Worm (Caenorhabditis elegans): ENCODE measurements around the gene Y48A6B.9.

Gene Y48A6B.9

DNA sequence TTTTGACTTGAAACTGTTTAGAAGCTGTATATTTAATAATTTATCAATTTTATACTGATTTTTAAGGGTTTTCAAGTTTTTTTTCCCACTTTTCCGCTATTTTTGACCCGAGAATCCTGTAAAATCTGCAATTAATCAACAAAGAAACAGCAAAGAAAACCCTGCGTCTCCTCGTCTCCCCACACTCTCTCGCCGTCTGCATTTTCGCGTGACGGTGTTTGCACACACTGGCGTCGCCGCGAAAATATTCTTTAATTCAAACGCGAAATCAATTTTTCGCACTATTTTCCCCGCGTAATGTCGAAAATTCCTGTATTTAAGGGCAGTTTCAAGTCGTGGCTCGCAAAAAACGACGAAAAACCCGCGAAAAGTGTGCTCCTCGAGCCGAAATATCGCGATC is 30.3 kb downstream of the Y48A6B.9 start, which contains the start of gene rsa-2 (continued):
- TF ChIP-seq ceh-62 (tag; optimal IDR thresholded peaks at IDR 0.05): no peak
- no peak for TF ChIP-seq nhr-28 (tag; optimal IDR thresholded peaks at IDR 0.05)
- 0 out of 2 replicates have a peak, but pooled peaks have one; percentile 18 for TF ChIP-seq Y105C5A.15 (GFP tag; IDR thresholded peaks at IDR 0.05)
- peak; percentile 15 for TF ChIP-seq hlh-11 (tag; optimal IDR thresholded peaks at IDR 0.05)
- no peak for TF ChIP-seq aly-2 (tag; optimal IDR thresholded peaks at IDR 0.05)
- TF ChIP-seq T26A8.4 (GFP tag; IDR thresholded peaks at IDR 0.05): peak; percentile 42; the same call in 1 of the 2 replicates
- no peak for TF ChIP-seq daf-19 (GFP tag; conservative IDR thresholded peaks at IDR 0.05)
- TF ChIP-seq daf-12 (tag; optimal IDR thresholded peaks at IDR 0.05): no peak
- TF ChIP-seq zfp-3 (GFP tag; conservative IDR thresholded peaks at IDR 0.05): 0 out of 2 replicates have a peak, but pooled peaks have one; percentile 52
- peak; percentile 17 for TF ChIP-seq mep-1 (tag; optimal IDR thresholded peaks at IDR 0.05)
- peak; percentile 32 for TF ChIP-seq duxl-1 (tag; optimal IDR thresholded peaks at IDR 0.05; ENCODE audit: poor library complexity)
- no peak for TF ChIP-seq tag-97 (GFP tag; IDR thresholded peaks at IDR 0.05)
- TF ChIP-seq unc-130 (GFP tag; optimal IDR thresholded peaks at IDR 0.05): peak; percentile 22
- TF ChIP-seq snpc-1.2 (GFP tag; IDR thresholded peaks at IDR 0.05): no peak
- TF ChIP-seq ctbp-1 (GFP tag; IDR thresholded peaks at IDR 0.05): peak; percentile 12; the same call in 1 of the 2 replicates
- peak; percentile 35 for TF ChIP-seq pha-4 (GFP tag; IDR thresholded peaks at IDR 0.05)
- no peak for TF ChIP-seq pha-4 (tag; optimal IDR thresholded peaks at IDR 0.05)
- no peak for TF ChIP-seq Y75B8A.6 (GFP tag; IDR thresholded peaks at IDR 0.05)

DNA sequence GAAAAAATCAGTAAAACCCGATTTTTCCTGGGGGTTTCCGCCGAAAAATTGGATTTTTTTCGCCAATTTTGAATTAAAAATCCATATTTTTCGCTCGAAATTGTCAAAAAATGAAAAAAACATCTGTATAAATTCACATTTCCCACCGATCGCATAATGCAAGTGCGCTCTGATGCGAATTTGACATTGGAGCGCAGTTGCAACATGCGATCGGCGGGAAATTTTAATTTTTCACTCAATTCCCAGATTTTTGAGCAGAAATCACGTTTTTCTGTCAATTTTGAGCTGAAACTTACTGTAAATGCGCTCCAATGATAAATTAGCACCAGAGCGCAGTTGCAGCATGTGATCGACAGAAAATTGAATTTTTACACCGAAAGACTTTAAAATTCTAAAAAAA is 31.6 kb downstream of the Y48A6B.9 start:
- TF ChIP-seq lin-13 (GFP tag; optimal IDR thresholded peaks at IDR 0.05) (no peak), F49E8.2 (tag; optimal IDR thresholded peaks at IDR 0.05; ENCODE audit: borderline replicate concordance) (peak; percentile 3), lin-38 (GFP tag; IDR thresholded peaks at IDR 0.05) (peak; percentile 78), lim-7 (GFP tag; IDR thresholded peaks at IDR 0.05) (no peak), spr-3 (GFP tag; optimal IDR thresholded peaks at IDR 0.05) (no peak)

DNA sequence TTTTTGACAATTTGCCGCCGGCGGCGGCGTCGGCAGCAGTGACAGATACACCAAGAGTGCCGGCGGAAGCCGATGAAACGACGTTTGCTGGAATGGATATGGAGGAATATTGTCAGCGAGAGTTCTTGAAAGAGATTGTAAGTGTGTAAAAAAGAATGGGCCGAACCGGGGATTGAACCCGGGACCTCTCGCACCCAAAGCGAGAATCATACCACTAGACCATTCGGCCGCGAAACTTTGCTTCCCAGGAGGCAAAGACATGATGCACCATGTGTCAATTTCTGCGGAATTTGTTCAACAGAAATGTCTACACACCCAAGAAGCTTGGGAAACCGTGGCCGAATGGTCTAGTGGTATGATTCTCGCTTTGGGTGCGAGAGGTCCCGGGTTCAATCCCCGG is 33.7 kb downstream of the Y48A6B.9 start:
- TF ChIP-seq nhr-76 (tag; optimal IDR thresholded peaks at IDR 0.05) (no peak), tra-1 (GFP tag; IDR thresholded peaks at IDR 0.05) (peak; percentile 88), lir-3 (tag; optimal IDR thresholded peaks at IDR 0.05) (peak; percentile 32), nhr-6 (tag; optimal IDR thresholded peaks at IDR 0.05) (peak; percentile 37), daf-12 (tag; optimal IDR thresholded peaks at IDR 0.05) (no peak), nhr-48 (tag; optimal IDR thresholded peaks at IDR 0.05) (peak; percentile 61), pha-4 (GFP tag; IDR thresholded peaks at IDR 0.05) (peak; percentile 95), pha-4 (tag; optimal IDR thresholded peaks at IDR 0.05) (no peak), egl-27 (tag; optimal IDR thresholded peaks at IDR 0.05) (no peak), Y48G9A.11 (GFP tag; IDR thresholded peaks at IDR 0.05) (no peak; the same call in 1 of the 2 replicates), ztf-11 (tag; optimal IDR thresholded peaks at IDR 0.05) (no peak), snpc-1.2 (GFP tag; IDR thresholded peaks at IDR 0.05) (peak; percentile 86), nhr-10 (tag; optimal IDR thresholded peaks at IDR 0.05) (no peak), vab-7 (GFP tag; IDR thresholded peaks at IDR 0.05) (peak; percentile 91), ceh-20 (GFP tag; IDR thresholded peaks at IDR 0.05) (peak; percentile 93), R02D3.7 (tag; optimal IDR thresholded peaks at IDR 0.05) (no peak), fkh-10 (GFP tag; optimal IDR thresholded peaks at IDR 0.05) (peak; percentile 74), hlh-11 (tag; optimal IDR thresholded peaks at IDR 0.05) (peak; percentile 67), unc-62 (GFP tag; optimal IDR thresholded peaks at IDR 0.05 in 1 of 2) (peak in 1 of 2 experiments; percentile 19), unc-62 (tag; optimal IDR thresholded peaks at IDR 0.05) (no peak), sdz-12 (GFP tag; optimal IDR thresholded peaks at IDR 0.05) (no peak), ztf-7 (tag; optimal IDR thresholded peaks at IDR 0.05) (peak; percentile 57), F26F4.8 (GFP tag; conservative IDR thresholded peaks at IDR 0.05) (peak; percentile 64), egl-43 (GFP tag; IDR thresholded peaks at IDR 0.05) (peak; percentile 95), D1046.2 (GFP tag; IDR thresholded peaks at IDR 0.05) (peak; percentile 78; the same call in 1 of the 2 replicates), lin-39 (tag; optimal IDR thresholded peaks at IDR 0.05) (no peak), snpc-4 (tag; optimal IDR thresholded peaks at IDR 0.05) (no peak), skn-1 (tag; optimal IDR thresholded peaks at IDR 0.05) (no peak), hif-1 (tag; optimal IDR thresholded peaks at IDR 0.05) (peak; percentile 23 to 31), aha-1 (tag) (peak; percentile 98), ces-1 (GFP tag; optimal IDR thresholded peaks at IDR 0.05) (no peak), Y5F2A.4 (GFP tag; optimal IDR thresholded peaks at IDR 0.05) (peak; percentile 43), lin-38 (GFP tag; IDR thresholded peaks at IDR 0.05) (peak; percentile 91)
